Fruit fly (Drosophila melanogaster) whole organism, embryonic: Measurements from ENCODE around the gene topi.
A peak's percentile ranks its signal among the peaks of the same experiment; 100 is the strongest.

Source experiments
- B-H1 ChIP-seq: fragments of 200-800 bp; sonication (Bioruptor generic); IDR thresholded peaks from 3 replicates; pipeline ENCODE4 v1.3.6; 2022; ENCODE audit warnings: missing biosample characterization, missing genetic modification characterization
- CG7357 ChIP-seq: fragments of 200-800 bp; sonication (Bioruptor generic); IDR thresholded peaks from 3 replicates; pipeline ENCODE4 v1.3.6; 2022; ENCODE audit warnings: missing biosample characterization, missing genetic modification characterization
- CG9817 ChIP-seq: fragments of 200-800 bp; sonication (Bioruptor generic); optimal IDR thresholded peaks from 2 replicates; lab custom pipeline; 2018; ENCODE audit warnings: missing biosample characterization, mild to moderate bottlenecking, missing genetic modification characterization, moderate library complexity
- Side ChIP-seq: fragments of 200-800 bp; sonication (Bioruptor generic); optimal IDR thresholded peaks from 2 replicates; lab custom pipeline; 2016; ENCODE audit warnings: missing biosample characterization, missing genetic modification characterization
- Taf1 ChIP-seq: fragments of 200-800 bp; sonication (Bioruptor generic); IDR thresholded peaks from 2 replicates; pipeline ENCODE4 v1.3.6; 2022; ENCODE audit warnings: missing biosample characterization, missing genetic modification characterization
- Tbp ChIP-seq: fragments of >200 bp; optimal IDR thresholded peaks from 2 replicates; lab custom pipeline; 2018; ENCODE audit warnings: missing biosample characterization, missing genetic modification characterization
- fru ChIP-seq: fragments of >200 bp; optimal IDR thresholded peaks from 2 replicates; lab custom pipeline; 2017
- pfk ChIP-seq: fragments of 200-800 bp; sonication (Bioruptor generic); optimal IDR thresholded peaks from 2 replicates; lab custom pipeline; 2018; ENCODE audit warnings: missing biosample characterization, mild to moderate bottlenecking, missing genetic modification characterization, moderate library complexity
- sr ChIP-seq: fragments of 200-800 bp; sonication (Bioruptor generic); IDR thresholded peaks from 3 replicates; pipeline ENCODE4 v1.3.6; 2022; ENCODE audit warnings: missing biosample characterization, missing genetic modification characterization
- wor ChIP-seq: fragments of 200-800 bp; sonication (Bioruptor generic); IDR thresholded peaks from 2 replicates; pipeline ENCODE4 v1.3.6; 2022; ENCODE audit warnings: missing biosample characterization, missing genetic modification characterization

- TF ChIP-seq CG7357 (GFP tag; lab: Robert Waterston, UW), result no peak
- TF ChIP-seq Taf1 (GFP tag; lab: Robert Waterston, UW), result 0 out of 2 replicates have a peak, but pooled peaks have one; percentile 15
- no peak for TF ChIP-seq Tbp (GFP tag; lab: Kevin White, UChicago)
- TF ChIP-seq fru, result no peak
- no peak for TF ChIP-seq wor
- peak; percentile 93 for TF ChIP-seq sr (GFP tag; lab: Robert Waterston, UW)
- TF ChIP-seq pfk (GFP tag; lab: Kevin White, UChicago), result no peak
- no peak for TF ChIP-seq B-H1 (GFP tag; lab: Robert Waterston, UW)
- TF ChIP-seq CG9817 (tag; lab: Kevin White, UChicago), result peak; percentile 54
- TF ChIP-seq Side, result peak; percentile 19
Observed at dm6 chr3R:9747272-9747874, 27.5 kb upstream of the topi start, which contains the start of gene CG12948.
